Fruit fly (Drosophila melanogaster): Measurements from ENCODE around the gene nmd.

nmd gene

DNA sequence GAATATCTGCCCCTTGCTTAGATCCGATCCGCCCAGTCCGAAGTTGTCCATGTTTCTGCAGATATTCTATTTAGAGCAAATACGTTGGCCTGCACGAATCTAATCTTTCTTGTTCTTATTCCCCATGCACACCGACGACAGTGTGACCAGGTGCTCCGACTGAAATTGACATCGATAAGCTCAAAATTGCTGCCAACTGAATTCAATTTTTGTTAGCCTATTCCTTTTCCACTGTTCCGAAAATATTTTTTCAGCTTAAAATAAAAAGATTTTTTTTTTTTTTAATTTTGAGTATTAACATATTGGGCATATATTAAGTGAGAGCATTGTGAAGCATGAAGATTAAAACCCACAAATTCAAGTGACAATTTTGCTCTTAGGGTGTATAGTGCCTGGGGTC is at the start of gene nmd:
Gene nmd, minus strand, starts transcription at position 162 of the 400 bp plus-strand sequence.
- TF ChIP-seq h (optimal IDR thresholded peaks at IDR 0.05) = no peak
- TF ChIP-seq Sin3A (optimal IDR thresholded peaks at IDR 0.05) = no peak
- TF ChIP-seq psq (optimal IDR thresholded peaks at IDR 0.05) = no peak
- TF ChIP-seq insv (optimal IDR thresholded peaks at IDR 0.05) = no peak
- no peak for TF ChIP-seq Myc (optimal IDR thresholded peaks at IDR 0.05)
- TF ChIP-seq ttk (optimal IDR thresholded peaks at IDR 0.05) = no peak

DNA sequence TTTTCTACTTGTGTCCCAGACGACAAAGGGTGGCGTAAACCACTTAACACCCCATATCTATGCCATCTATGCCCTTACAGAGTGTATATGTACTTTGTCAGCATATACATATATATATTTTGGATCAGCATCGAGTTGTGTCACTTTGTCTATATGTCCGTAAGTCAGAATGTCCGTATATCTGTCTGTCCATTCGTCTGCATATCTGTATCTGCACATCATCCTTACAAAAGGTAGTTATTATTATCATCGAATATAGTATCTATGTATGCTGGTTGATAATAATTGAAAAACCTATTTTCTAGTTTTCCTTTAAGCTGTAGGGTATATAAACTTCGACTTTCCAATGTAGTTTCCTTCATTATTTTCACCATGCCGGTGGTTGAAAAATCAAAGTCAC is 47.4 kb upstream of the nmd start:
- TF ChIP-seq Myc (optimal IDR thresholded peaks at IDR 0.05) (no peak), insv (optimal IDR thresholded peaks at IDR 0.05) (no peak), ttk (optimal IDR thresholded peaks at IDR 0.05) (no peak), Sin3A (optimal IDR thresholded peaks at IDR 0.05) (no peak), psq (optimal IDR thresholded peaks at IDR 0.05) (no peak), h (optimal IDR thresholded peaks at IDR 0.05) (no peak)

DNA sequence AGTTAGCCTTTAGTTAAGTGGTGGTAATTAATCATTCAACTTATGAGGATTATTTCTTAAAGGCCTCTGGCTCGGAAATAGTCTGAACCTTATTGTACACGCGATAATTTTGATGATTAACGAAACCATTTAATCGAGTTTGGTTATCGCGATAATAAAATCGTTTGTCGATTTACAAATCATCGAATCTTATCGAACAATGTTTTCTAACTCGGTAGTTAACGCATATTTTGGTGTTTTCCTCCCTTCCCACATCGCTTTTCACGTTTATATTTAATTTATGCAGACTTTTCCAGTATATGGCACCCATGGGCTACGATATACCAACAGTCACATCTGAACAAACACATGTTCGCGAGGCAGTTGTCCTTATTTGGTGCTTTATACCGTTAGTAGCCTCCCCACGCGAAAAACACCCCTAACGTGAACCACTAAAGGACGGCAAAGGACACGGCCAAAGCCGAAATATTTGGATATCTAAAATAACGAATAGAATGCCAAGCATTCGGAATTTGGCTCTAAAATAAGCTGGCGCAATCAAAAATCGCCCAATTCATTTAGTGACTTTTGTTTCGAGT is 40.4 kb upstream of the nmd start, which contains the start of gene Frmd5:
Gene Frmd5, plus strand, starts transcription at position 414 of the 578 bp plus-strand sequence.
- TF ChIP-seq ttk (optimal IDR thresholded peaks at IDR 0.05) = no peak
- TF ChIP-seq Myc (optimal IDR thresholded peaks at IDR 0.05) = no peak
- TF ChIP-seq insv (optimal IDR thresholded peaks at IDR 0.05) = no peak
- TF ChIP-seq h (optimal IDR thresholded peaks at IDR 0.05) = no peak
- TF ChIP-seq Sin3A (optimal IDR thresholded peaks at IDR 0.05) = no peak
- TF ChIP-seq psq (optimal IDR thresholded peaks at IDR 0.05) = no peak

DNA sequence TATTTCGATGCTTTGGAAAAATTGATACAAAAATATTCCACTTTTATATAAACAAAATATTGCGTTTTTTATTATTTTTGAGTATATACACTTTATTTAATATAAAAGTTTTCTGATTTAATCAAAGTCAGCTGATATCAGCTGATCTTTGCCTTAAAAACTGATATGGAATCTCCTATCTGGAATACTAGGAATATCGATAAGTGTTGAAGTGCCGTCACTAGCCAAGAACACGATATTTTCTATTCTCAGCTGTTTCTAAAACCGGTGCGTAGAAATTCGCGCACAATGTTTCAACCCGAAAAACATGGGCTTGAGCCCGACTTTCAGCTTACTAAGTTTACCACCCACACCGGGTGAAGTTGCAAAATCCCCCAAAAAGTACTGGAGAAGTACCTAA is 38.7 kb upstream of the nmd start, which contains the start of gene Sps2:
Gene Sps2, plus strand, starts transcription at position 124 of the 400 bp plus-strand sequence.
- no peak for TF ChIP-seq h (optimal IDR thresholded peaks at IDR 0.05)
- TF ChIP-seq Myc (optimal IDR thresholded peaks at IDR 0.05) = no peak
- TF ChIP-seq ttk (optimal IDR thresholded peaks at IDR 0.05) = no peak
- TF ChIP-seq insv (optimal IDR thresholded peaks at IDR 0.05) = no peak
- no peak for TF ChIP-seq psq (optimal IDR thresholded peaks at IDR 0.05)
- TF ChIP-seq Sin3A (optimal IDR thresholded peaks at IDR 0.05) = no peak

DNA sequence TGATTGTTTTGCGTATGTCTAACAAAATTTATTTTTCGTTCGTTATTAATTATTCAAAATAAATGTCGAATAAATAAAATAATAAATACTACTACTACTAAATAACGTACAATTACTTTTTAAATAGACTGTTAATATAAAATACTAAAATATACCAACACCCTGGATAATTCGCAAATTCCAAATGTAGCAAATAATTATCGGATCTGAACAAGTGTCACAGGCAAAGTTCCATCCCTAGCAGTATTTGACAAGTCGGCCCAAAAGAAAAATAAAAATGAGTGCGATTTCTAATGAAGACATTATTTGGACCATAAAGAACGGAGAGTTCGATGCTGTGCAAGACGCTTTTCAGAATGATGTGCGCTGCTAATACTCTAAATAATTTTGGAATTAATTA is 37.7 kb upstream of the nmd start, which contains the start of gene CG31715:
Gene CG31715, plus strand, starts transcription at position 212 of the 400 bp plus-strand sequence.
- TF ChIP-seq psq (optimal IDR thresholded peaks at IDR 0.05) (no peak), insv (optimal IDR thresholded peaks at IDR 0.05) (no peak), Myc (optimal IDR thresholded peaks at IDR 0.05) (no peak), Sin3A (optimal IDR thresholded peaks at IDR 0.05) (no peak), ttk (optimal IDR thresholded peaks at IDR 0.05) (no peak), h (optimal IDR thresholded peaks at IDR 0.05) (no peak)

DNA sequence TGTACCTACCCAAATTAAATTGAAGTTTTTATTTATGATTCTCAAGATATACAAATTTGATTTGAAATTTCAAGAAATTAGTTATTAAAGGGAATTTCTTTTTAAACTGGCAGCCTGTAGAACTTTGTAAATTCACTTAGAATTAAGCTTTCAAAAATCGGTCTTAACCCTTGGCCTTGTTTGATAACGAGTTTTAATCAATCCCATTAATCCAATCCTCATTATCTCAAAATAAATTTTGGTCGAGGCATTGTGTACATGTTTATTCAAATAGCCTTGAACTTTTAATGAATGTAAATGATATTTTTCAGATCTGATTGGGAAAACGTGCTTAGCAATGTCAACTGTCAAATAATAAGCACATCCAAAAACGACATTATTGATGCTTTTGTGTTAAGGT is 36.1 kb upstream of the nmd start:
- TF ChIP-seq psq (optimal IDR thresholded peaks at IDR 0.05) = no peak
- TF ChIP-seq Myc (optimal IDR thresholded peaks at IDR 0.05) = no peak
- no peak for TF ChIP-seq ttk (optimal IDR thresholded peaks at IDR 0.05)
- no peak for TF ChIP-seq Sin3A (optimal IDR thresholded peaks at IDR 0.05)
- TF ChIP-seq h (optimal IDR thresholded peaks at IDR 0.05) = no peak
- no peak for TF ChIP-seq insv (optimal IDR thresholded peaks at IDR 0.05)

DNA sequence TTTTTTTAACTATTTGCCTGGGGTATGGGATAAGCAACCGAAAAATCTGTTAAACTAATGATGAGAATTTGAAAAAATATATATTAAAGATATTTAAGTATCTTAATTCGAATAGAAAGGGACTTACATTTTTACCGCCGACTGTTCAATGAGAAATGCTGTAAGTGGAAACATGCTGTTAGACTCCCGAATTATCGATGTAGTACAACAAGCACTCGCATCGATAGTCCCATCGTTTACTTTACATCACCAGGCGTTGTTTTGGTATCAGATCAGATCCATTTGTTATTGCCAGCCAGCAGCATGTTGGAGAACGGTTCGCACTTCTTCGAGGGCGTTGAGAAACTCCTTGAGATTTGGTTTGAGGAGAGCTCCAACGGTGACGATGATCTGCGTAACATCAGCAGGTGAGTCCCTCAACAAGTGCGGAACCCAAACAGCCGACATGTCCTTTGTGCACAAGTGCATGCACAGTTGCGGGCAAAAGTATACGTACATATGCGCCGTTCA is 35.5 kb upstream of the nmd start, which contains the start of gene SamDC:
Gene SamDC, plus strand, starts transcription at position 246 of the 510 bp plus-strand sequence.
- no peak for TF ChIP-seq psq (optimal IDR thresholded peaks at IDR 0.05)
- TF ChIP-seq insv (optimal IDR thresholded peaks at IDR 0.05) = no peak
- TF ChIP-seq h (optimal IDR thresholded peaks at IDR 0.05) = no peak
- no peak for TF ChIP-seq ttk (optimal IDR thresholded peaks at IDR 0.05)
- no peak for TF ChIP-seq Sin3A (optimal IDR thresholded peaks at IDR 0.05)
- TF ChIP-seq Myc (optimal IDR thresholded peaks at IDR 0.05) = no peak

DNA sequence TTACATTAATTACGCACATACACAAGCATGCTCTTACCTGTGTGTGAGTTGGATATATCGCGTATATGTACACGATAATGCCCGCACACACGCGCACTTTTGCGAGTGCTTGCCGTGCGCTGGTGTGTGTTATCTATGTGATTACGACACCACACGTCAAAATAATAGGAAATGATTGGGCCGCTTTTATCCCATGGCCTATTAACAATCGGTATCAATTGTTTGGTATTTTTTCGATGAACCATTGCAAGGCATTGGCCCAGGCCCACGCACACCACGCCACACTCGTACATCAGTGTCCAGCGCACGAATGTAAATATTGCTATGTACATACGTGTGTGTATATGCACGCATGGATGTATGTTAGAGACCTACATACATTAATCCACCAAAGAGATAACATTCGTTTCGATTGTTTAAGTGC is 31.1 kb upstream of the nmd start:
- TF ChIP-seq Sin3A (optimal IDR thresholded peaks at IDR 0.05) (no peak), psq (optimal IDR thresholded peaks at IDR 0.05) (no peak), h (optimal IDR thresholded peaks at IDR 0.05) (no peak), ttk (optimal IDR thresholded peaks at IDR 0.05) (no peak)

DNA sequence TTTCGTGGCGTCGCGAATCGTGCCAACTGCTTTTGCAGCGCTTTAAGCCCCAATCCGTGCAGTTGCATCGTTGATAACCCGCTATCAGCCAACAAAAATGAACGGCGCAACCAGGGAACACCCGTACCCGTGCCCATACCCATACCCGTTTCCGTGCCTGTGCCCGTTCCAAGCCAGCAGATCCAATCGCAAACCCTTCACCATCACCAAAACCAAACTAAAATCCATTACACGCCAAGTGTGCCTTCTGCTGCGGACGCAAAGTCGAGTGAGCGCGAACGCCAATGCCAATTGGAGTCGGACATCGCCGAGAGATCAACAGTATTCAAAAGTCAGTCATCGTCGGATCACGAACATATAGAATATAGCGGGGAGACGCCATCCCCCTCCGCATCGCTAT is 30.5 kb upstream of the nmd start:
- no peak for TF ChIP-seq h (optimal IDR thresholded peaks at IDR 0.05)
- no peak for TF ChIP-seq ttk (optimal IDR thresholded peaks at IDR 0.05)
- no peak for TF ChIP-seq insv (optimal IDR thresholded peaks at IDR 0.05)
- no peak for TF ChIP-seq Sin3A (optimal IDR thresholded peaks at IDR 0.05)
- no peak for TF ChIP-seq psq (optimal IDR thresholded peaks at IDR 0.05)
- TF ChIP-seq Myc (optimal IDR thresholded peaks at IDR 0.05) = no peak

DNA sequence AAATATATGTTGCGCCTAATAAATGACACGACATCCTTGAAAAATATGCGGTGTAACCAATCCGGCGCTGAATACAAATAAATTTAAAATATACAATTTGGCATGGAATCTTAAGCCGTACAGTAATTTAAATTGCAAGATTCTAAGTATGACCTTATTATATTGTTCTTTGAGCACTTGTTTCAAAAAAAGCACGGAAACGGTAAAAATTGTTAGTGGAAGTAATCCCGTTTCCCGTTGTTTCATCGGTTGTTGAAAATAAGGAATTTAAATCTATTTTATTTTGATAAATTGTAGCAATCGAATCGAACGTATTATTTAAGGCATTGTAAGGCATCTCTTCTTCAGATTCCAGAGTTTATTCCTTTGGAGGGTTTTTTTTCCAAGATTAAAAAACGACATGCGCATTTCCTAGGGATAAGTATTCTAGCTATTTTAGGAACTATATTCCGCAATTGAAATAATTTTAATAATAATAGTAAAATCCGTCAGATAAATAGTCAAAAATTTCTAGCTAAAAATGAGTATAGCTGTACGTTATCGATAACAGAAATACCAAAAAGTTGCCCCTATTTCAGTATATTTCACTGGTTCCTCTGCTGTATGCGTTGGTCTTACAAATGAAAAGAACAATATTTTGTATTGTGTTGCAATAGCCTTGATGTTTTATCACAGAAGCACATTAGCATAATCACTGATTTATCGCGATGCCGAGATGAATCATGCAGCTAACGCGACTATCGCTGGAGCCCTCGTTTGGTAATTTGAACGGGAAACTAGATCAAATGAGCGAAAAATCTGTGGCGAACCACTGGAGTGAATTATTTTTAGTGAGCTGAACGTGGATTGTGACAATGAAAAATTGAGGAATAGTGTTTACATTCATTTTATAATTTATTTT is 29.6 kb upstream of the nmd start, which contains the start of gene GATAd:
Gene GATAd, plus strand, starts transcription at position 644 of the 901 bp plus-strand sequence.
- TF ChIP-seq Myc (optimal IDR thresholded peaks at IDR 0.05) (no peak), insv (optimal IDR thresholded peaks at IDR 0.05) (no peak), ttk (optimal IDR thresholded peaks at IDR 0.05) (no peak), h (optimal IDR thresholded peaks at IDR 0.05) (no peak), psq (optimal IDR thresholded peaks at IDR 0.05) (no peak), Sin3A (optimal IDR thresholded peaks at IDR 0.05) (no peak)

DNA sequence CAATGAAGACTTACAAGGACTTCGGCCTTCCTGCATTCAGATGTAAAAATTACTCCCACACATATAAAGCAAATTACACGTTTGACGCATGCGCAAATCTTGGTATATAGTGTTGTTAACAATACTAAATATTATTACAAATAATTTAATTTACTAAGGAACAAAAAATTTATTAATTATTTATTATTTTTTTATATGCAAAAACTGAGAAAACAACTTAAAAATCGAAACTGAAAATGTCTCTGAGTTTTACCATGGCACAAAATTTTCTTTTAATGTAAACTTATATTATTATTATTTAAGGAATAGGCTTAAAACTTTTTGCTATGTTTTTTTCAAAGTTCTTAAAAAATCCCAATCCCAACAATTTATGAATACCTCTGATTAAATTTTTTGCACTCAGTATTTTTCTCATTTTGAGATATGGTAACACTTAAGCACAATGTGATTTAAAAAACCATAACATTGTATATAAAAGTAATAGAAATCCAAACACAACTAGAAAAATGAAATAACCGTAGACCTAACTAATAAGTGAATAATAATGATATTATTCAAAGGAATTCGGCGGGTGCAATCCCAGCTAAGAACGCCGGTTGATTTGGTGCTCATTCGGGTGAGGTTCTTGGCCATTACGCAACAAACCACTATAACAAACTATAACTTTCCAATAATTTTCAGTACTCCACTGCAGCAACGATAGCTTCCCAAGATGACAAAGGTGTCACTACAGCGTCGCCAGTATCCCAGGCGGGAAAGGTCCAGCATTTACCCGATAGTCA is 27.5 kb upstream of the nmd start, which contains the start of the genes Schip1 and Cox10:
Gene Schip1, minus strand, starts transcription at position 51 of the 782 bp plus-strand sequence.
Gene Cox10, plus strand, starts transcription at position 406 of the 782 bp plus-strand sequence.
- TF ChIP-seq insv (optimal IDR thresholded peaks at IDR 0.05) (no peak), Sin3A (optimal IDR thresholded peaks at IDR 0.05) (no peak), h (optimal IDR thresholded peaks at IDR 0.05) (no peak), ttk (optimal IDR thresholded peaks at IDR 0.05) (no peak), Myc (optimal IDR thresholded peaks at IDR 0.05) (no peak), psq (optimal IDR thresholded peaks at IDR 0.05) (no peak)
